Fruit fly (Drosophila melanogaster) whole organism, wandering third instar larva: Measurements from ENCODE around the gene CG46465.

Source experiments
- Abd-B ChIP-seq: fragments of >200 bp; optimal IDR thresholded peaks from 2 replicates; lab custom pipeline; 2017; ENCODE audit warnings: missing biosample characterization, missing genetic modification characterization
- CG32264 ChIP-seq: fragments of 200-800 bp; sonication (Bioruptor generic); optimal IDR thresholded peaks from 2 replicates; lab custom pipeline; 2016; ENCODE audit warnings: missing biosample characterization, missing genetic modification characterization
- CG9705 ChIP-seq: fragments of 200-800 bp; sonication (Bioruptor generic); optimal IDR thresholded peaks from 2 replicates; lab custom pipeline; 2018; ENCODE audit warnings: missing biosample characterization, mild to moderate bottlenecking, missing genetic modification characterization
- CrebA ChIP-seq: fragments of 200-800 bp; sonication (Bioruptor generic); optimal IDR thresholded peaks from 2 replicates; lab custom pipeline; 2016; ENCODE audit warnings: missing biosample characterization, mild to moderate bottlenecking, missing genetic modification characterization, borderline replicate concordance
- Dfd ChIP-seq: fragments of >200 bp; optimal IDR thresholded peaks from 2 replicates; lab custom pipeline; 2017; ENCODE audit warnings: missing biosample characterization, missing genetic modification characterization
- Dif ChIP-seq: fragments of 200-275, 200-300 bp; sonication (Bioruptor generic); optimal IDR thresholded peaks from 2 replicates; lab custom pipeline; 2018; ENCODE audit warnings: missing biosample characterization, missing genetic modification characterization; ENCODE audit not compliant: partially characterized antibody
- GATAd ChIP-seq: sonication (Bioruptor generic); optimal IDR thresholded peaks from 2 replicates; lab custom pipeline; 2016; ENCODE audit warnings: missing biosample characterization, missing genetic modification characterization
- HLH106 ChIP-seq: fragments of 200-800 bp; optimal IDR thresholded peaks from 3 replicates; lab custom pipeline; 2019; ENCODE audit warnings: missing biosample characterization, mild to moderate bottlenecking, missing genetic modification characterization, moderate library complexity
- Hnf4 ChIP-seq: fragments of 200-800 bp; sonication (Bioruptor generic); optimal IDR thresholded peaks from 2 replicates; lab custom pipeline; 2016; ENCODE audit warnings: missing biosample characterization, mild to moderate bottlenecking, missing genetic modification characterization
- Hr78 ChIP-seq: fragments of >200 bp; optimal IDR thresholded peaks from 2 replicates; lab custom pipeline; 2017; ENCODE audit warnings: missing biosample characterization, missing genetic modification characterization
- Hr83 ChIP-seq: fragments of 200-300 bp; sonication (Bioruptor generic); optimal IDR thresholded peaks from 2 replicates; lab custom pipeline; 2016; ENCODE audit warnings: missing biosample characterization, mild to moderate bottlenecking, missing genetic modification characterization, moderate library complexity; ENCODE audit not compliant: poor library complexity, severe bottlenecking
- Jra ChIP-seq: sonication (Bioruptor generic); optimal IDR thresholded peaks from 2 replicates; lab custom pipeline; 2016; ENCODE audit warnings: missing biosample characterization, missing genetic modification characterization
- Mio ChIP-seq: sonication (Bioruptor generic); optimal IDR thresholded peaks from 2 replicates; lab custom pipeline; 2016; ENCODE audit warnings: missing biosample characterization, missing genetic modification characterization
- Myc ChIP-seq: fragments of >200 bp; optimal IDR thresholded peaks from 2 replicates; lab custom pipeline; 2017
- N ChIP-seq: fragments of >200 bp; optimal IDR thresholded peaks from 2 replicates; lab custom pipeline; 2018; ENCODE audit warnings: missing biosample characterization, missing external identifiers, missing genetic modification characterization
- OdsH ChIP-seq: fragments of 200-800 bp; sonication (Bioruptor generic); optimal IDR thresholded peaks from 2 replicates; lab custom pipeline; 2016; ENCODE audit warnings: missing biosample characterization, mild to moderate bottlenecking, missing genetic modification characterization
- Rel ChIP-seq, 2 experiments: fragments of 200-800 bp; sonication (Bioruptor generic) in 1 of 2; optimal IDR thresholded peaks; 2 replicates in 1 of 2; 3 replicates in 1 of 2; lab custom pipeline; 2016 to 2019; ENCODE audit warnings: mild to moderate bottlenecking in 2 of 2, missing biosample characterization in 2 of 2, missing genetic modification characterization in 2 of 2, moderate library complexity in 1 of 2
- Sp1 ChIP-seq: fragments of 200-800 bp; sonication (Bioruptor generic); optimal IDR thresholded peaks from 3 replicates; lab custom pipeline; 2019; ENCODE audit warnings: missing biosample characterization, mild to moderate bottlenecking, missing genetic modification characterization, moderate library complexity
- Vsx2 ChIP-seq: fragments of 200-300, 225-300 bp; sonication (Bioruptor generic); optimal IDR thresholded peaks from 2 replicates; lab custom pipeline; 2018; ENCODE audit warnings: missing biosample characterization, missing genetic modification characterization; ENCODE audit not compliant: partially characterized antibody
- br ChIP-seq: fragments of 200-800 bp; sonication (Bioruptor generic); optimal IDR thresholded peaks from 2 replicates; lab custom pipeline; 2016; ENCODE audit warnings: missing biosample characterization, missing genetic modification characterization
- brk ChIP-seq: fragments of 200-800 bp; sonication (Bioruptor generic); optimal IDR thresholded peaks from 2 replicates; lab custom pipeline; 2016; ENCODE audit warnings: missing biosample characterization, mild to moderate bottlenecking, missing genetic modification characterization
- dl ChIP-seq, 2 experiments: fragments of 175-275, 200-275 bp in 1 of 2; fragments of 200-275 bp in 1 of 2; sonication (Bioruptor generic); optimal IDR thresholded peaks; lab custom pipeline; 2018; ENCODE audit warnings: mild to moderate bottlenecking in 2 of 2, missing biosample characterization in 2 of 2, missing genetic modification characterization in 2 of 2, moderate library complexity in 2 of 2; ENCODE audit not compliant: partially characterized antibody in 2 of 2, insufficient read depth in 1 of 2
- dmrt93B ChIP-seq: fragments of 200-800 bp; sonication (Bioruptor generic); optimal IDR thresholded peaks from 2 replicates; lab custom pipeline; 2018; ENCODE audit warnings: missing biosample characterization, mild to moderate bottlenecking, missing genetic modification characterization
- dsf ChIP-seq: sonication (Bioruptor generic); optimal IDR thresholded peaks from 2 replicates; lab custom pipeline; 2016; ENCODE audit warnings: missing biosample characterization, missing genetic modification characterization, borderline replicate concordance
- ey ChIP-seq: fragments of 200-800 bp; sonication (Bioruptor generic); optimal IDR thresholded peaks from 2 replicates; lab custom pipeline; 2016; ENCODE audit warnings: missing biosample characterization, missing genetic modification characterization
- foxo ChIP-seq, 2 experiments: fragments of 200-800 bp; sonication (Bioruptor generic); optimal IDR thresholded peaks; 2 replicates in 1 of 2; 3 replicates in 1 of 2; lab custom pipeline; 2016 to 2017; ENCODE audit warnings: missing biosample characterization in 2 of 2, missing genetic modification characterization in 2 of 2
- fru ChIP-seq: fragments of 200-800 bp; sonication (Bioruptor generic); optimal IDR thresholded peaks from 3 replicates; lab custom pipeline; 2016; ENCODE audit warnings: missing biosample characterization, mild to moderate bottlenecking, missing genetic modification characterization
- h ChIP-seq: fragments of 200-800 bp; sonication (Bioruptor generic); optimal IDR thresholded peaks from 3 replicates; lab custom pipeline; 2016; ENCODE audit warnings: missing biosample characterization, mild to moderate bottlenecking, missing genetic modification characterization
- jim ChIP-seq: fragments of 175-275, 200-325 bp; sonication (Bioruptor generic); optimal IDR thresholded peaks from 2 replicates; lab custom pipeline; 2016; ENCODE audit warnings: missing biosample characterization, mild to moderate bottlenecking, missing genetic modification characterization
- lola ChIP-seq: fragments of >200 bp; optimal IDR thresholded peaks from 2 replicates; lab custom pipeline; 2017; ENCODE audit warnings: missing biosample characterization, missing genetic modification characterization
- pan ChIP-seq: fragments of >200 bp; optimal IDR thresholded peaks from 2 replicates; lab custom pipeline; 2017
- psq ChIP-seq: fragments of 200-800 bp; sonication (Bioruptor generic); optimal IDR thresholded peaks from 3 replicates; lab custom pipeline; 2017; ENCODE audit warnings: missing biosample characterization, mild to moderate bottlenecking, missing genetic modification characterization, moderate library complexity
- rgr ChIP-seq: fragments of 200-800 bp; sonication (Bioruptor generic); optimal IDR thresholded peaks from 3 replicates; lab custom pipeline; 2016; ENCODE audit warnings: missing biosample characterization, mild to moderate bottlenecking, missing genetic modification characterization
- sage ChIP-seq: fragments of 200-800 bp; sonication (Bioruptor generic); optimal IDR thresholded peaks from 2 replicates; lab custom pipeline; 2016; ENCODE audit warnings: missing biosample characterization, mild to moderate bottlenecking, missing genetic modification characterization
- sv ChIP-seq: fragments of 200-800 bp; sonication (Bioruptor generic); optimal IDR thresholded peaks from 3 replicates; lab custom pipeline; 2016; ENCODE audit warnings: missing biosample characterization, missing genetic modification characterization
- tai ChIP-seq: sonication (Bioruptor generic); optimal IDR thresholded peaks from 2 replicates; lab custom pipeline; 2016; ENCODE audit warnings: missing biosample characterization, missing genetic modification characterization
- usp ChIP-seq: fragments of >200 bp; optimal IDR thresholded peaks from 2 replicates; lab custom pipeline; 2017; ENCODE audit warnings: missing biosample characterization, missing genetic modification characterization
- woc ChIP-seq: sonication (Bioruptor generic); optimal IDR thresholded peaks from 2 replicates; lab custom pipeline; 2016; ENCODE audit warnings: missing biosample characterization, mild to moderate bottlenecking, missing genetic modification characterization

Gene CG46465

DNA sequence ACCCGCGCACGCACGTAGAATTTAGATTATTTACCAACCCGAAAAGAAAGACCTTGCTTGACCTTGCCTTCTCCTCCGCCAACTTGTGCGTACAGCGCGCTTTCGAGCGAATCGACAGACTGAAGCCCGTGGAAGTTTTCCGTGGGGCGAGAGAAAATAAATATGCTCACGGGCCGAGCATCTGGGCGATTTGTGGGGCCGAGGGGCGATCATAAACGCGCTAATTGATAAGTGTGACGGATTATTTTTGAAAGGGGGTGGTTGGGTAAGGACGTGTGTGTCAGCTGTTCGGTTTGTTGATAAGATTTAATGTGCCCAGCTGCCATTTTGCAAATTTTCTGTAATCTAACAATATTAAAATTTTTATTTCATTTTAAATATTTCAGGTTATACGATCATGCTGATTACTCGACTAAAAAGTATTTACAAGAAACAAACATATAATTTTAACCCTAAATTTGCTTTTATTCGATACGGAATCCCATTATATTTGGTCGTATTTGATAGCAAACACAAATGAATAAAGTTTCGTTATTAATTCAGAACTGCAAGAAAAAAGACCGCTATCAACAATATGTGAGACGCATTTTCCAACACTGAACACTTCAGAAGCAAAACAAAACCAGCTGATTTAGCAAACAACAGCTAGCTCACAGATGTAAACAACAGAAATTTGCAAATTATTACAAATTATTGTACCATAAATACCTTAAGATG lies 18.1 kb upstream of the CG46465 start, which contains the start of the genes L2HGDH and CG10431:
TSS of gene L2HGDH (minus strand) at position 386 of the 717 bp plus-strand sequence.
TSS of gene CG10431 (plus strand) at position 648 of the 717 bp plus-strand sequence.
- peak; percentile 78 for TF ChIP-seq OdsH (GFP tag; lab: Kevin White, UChicago)
- peak; percentile 32 for TF ChIP-seq dsf
- peak; percentile 64 for TF ChIP-seq GATAd (GFP tag; lab: Kevin White, UChicago)
- TF ChIP-seq Jra (GFP tag; lab: Kevin White, UChicago) = peak; percentile 79
- TF ChIP-seq brk (GFP tag; lab: Kevin White, UChicago) = no peak
- peak; percentile 77 for TF ChIP-seq Hnf4 (GFP tag; lab: Kevin White, UChicago)
- peak; percentile 83 for TF ChIP-seq h (GFP tag; lab: Kevin White, UChicago)
- peak; percentile 76 for TF ChIP-seq rgr
- no peak for TF ChIP-seq Myc (lab: Kevin White, UChicago)
- TF ChIP-seq sv = peak; percentile 48
- TF ChIP-seq Sp1 = peak; percentile 85
- TF ChIP-seq sage (GFP tag; lab: Kevin White, UChicago) = peak; percentile 24
- TF ChIP-seq CG32264 (GFP tag; lab: Kevin White, UChicago) = peak; percentile 20
- peak; percentile 22 for TF ChIP-seq Hr83 (GFP tag; lab: Kevin White, UChicago)
- TF ChIP-seq lola (GFP tag; lab: Kevin White, UChicago) = no peak
- TF ChIP-seq Dif (GFP tag; lab: Kevin White, UChicago) = peak; percentile 60
- TF ChIP-seq Abd-B (GFP tag; lab: Kevin White, UChicago) = no peak
- TF ChIP-seq Vsx2 (GFP tag; lab: Kevin White, UChicago) = no peak
- TF ChIP-seq pan (lab: Kevin White, UChicago) = no peak
- TF ChIP-seq dl (GFP tag; optimal IDR thresholded peaks at IDR 0.05; lab: Kevin White, UChicago; ENCODE audit: insufficient read depth in 1 of 2, partially characterized antibody in 2 of 2) = no peak
- TF ChIP-seq dmrt93B (GFP tag; lab: Kevin White, UChicago) = no peak
- no peak for TF ChIP-seq Hr78 (GFP tag; lab: Kevin White, UChicago)
- TF ChIP-seq foxo (GFP tag; optimal IDR thresholded peaks at IDR 0.05; lab: Kevin White, UChicago) = peak in 1 of 2 experiments; percentile 81
- TF ChIP-seq CrebA (GFP tag; lab: Kevin White, UChicago) = no peak
- TF ChIP-seq fru (GFP tag; lab: Kevin White, UChicago) = peak; percentile 79
- peak; percentile 71 for TF ChIP-seq br (GFP tag; lab: Kevin White, UChicago)
- peak; percentile 69 for TF ChIP-seq CG9705
- no peak for TF ChIP-seq tai (GFP tag; lab: Kevin White, UChicago)
- no peak for TF ChIP-seq jim (GFP tag; lab: Kevin White, UChicago)
- peak; percentile 52 for TF ChIP-seq ey
- no peak for TF ChIP-seq Dfd (GFP tag; lab: Kevin White, UChicago)
- no peak for TF ChIP-seq N (GFP tag; lab: Kevin White, UChicago)
- TF ChIP-seq Rel (GFP tag; optimal IDR thresholded peaks at IDR 0.05; lab: Kevin White, UChicago) = no peak
- TF ChIP-seq Rel (tag; optimal IDR thresholded peaks at IDR 0.05; lab: Kevin White, UChicago) = peak; percentile 57
- peak; percentile 80 for TF ChIP-seq HLH106 (tag; lab: Kevin White, UChicago)
- peak; percentile 57 for TF ChIP-seq psq (GFP tag; lab: Kevin White, UChicago)
- no peak for TF ChIP-seq usp
- peak; percentile 57 for TF ChIP-seq woc (GFP tag; lab: Kevin White, UChicago)
- no peak for TF ChIP-seq Mio
- TF ChIP-seq, all 38 proteins: peak for 22

DNA sequence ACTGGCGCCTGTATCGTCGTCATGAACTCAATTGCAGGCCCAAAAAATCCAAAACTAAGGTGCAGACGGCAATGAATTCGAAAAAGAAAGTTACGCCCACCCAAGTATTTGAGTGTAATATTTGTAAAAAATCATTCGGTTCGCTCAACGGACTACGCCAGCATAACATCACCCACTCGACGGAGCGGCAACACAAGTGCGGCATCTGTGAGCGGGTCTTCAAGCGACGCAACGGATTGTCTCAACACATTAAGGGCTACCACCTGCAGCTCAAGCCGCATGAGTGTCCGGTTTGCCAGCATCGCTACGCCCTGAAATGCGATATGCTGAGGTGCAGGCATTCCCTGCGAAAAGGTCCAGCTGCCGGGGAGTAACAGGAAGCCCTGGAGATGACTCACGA lies 15.5 kb upstream of the CG46465 start:
- TF ChIP-seq Mio (no peak), Dfd (GFP tag; lab: Kevin White, UChicago) (no peak), sage (GFP tag; lab: Kevin White, UChicago) (no peak), pan (lab: Kevin White, UChicago) (no peak), brk (GFP tag; lab: Kevin White, UChicago) (no peak), ey (no peak), Hnf4 (GFP tag; lab: Kevin White, UChicago) (no peak), GATAd (GFP tag; lab: Kevin White, UChicago) (no peak), OdsH (GFP tag; lab: Kevin White, UChicago) (no peak), Rel (GFP tag; optimal IDR thresholded peaks at IDR 0.05; lab: Kevin White, UChicago) (no peak), Rel (tag; optimal IDR thresholded peaks at IDR 0.05; lab: Kevin White, UChicago) (no peak), foxo (GFP tag; optimal IDR thresholded peaks at IDR 0.05; lab: Kevin White, UChicago) (no peak), Abd-B (GFP tag; lab: Kevin White, UChicago) (no peak), sv (no peak), CrebA (GFP tag; lab: Kevin White, UChicago) (no peak)
